Fruit fly (Drosophila melanogaster): ENCODE measurements around the gene Dysb.

- TF ChIP-seq Dp (GFP tag; optimal IDR thresholded peaks at IDR 0.05) (no peak), Ets97D (GFP tag; optimal IDR thresholded peaks at IDR 0.05) (no peak), CG2199 (GFP tag; IDR thresholded peaks at IDR 0.05) (no peak), Dip2 (GFP tag; IDR thresholded peaks at IDR 0.05) (no peak), CG8089 (GFP tag; optimal IDR thresholded peaks at IDR 0.05) (no peak), CG31224 (GFP tag; IDR thresholded peaks at IDR 0.05) (no peak)
Measured at dm6 chr3L:18889222-18889866, 21.8 kb downstream of the Dysb start.
